Fruit fly (Drosophila melanogaster) ovary, adult (tissue): ENCODE results near the gene brv3.
A peak's percentile ranks its signal among the peaks of the same experiment; 100 is the strongest.

Experiments used
- CG17801 ChIP-seq: fragments of 200-800 bp; optimal IDR thresholded peaks from 2 replicates; lab custom pipeline; 2019; ENCODE audit warnings: missing biosample characterization, mild to moderate bottlenecking, missing genetic modification characterization, moderate library complexity; ENCODE audit not compliant: partially characterized antibody

brv3 gene

dm6 chrX:2647472-2647883, 23.1 kb upstream of the brv3 start:
- no peak for TF ChIP-seq CG17801 (GFP tag; lab: Kevin White, UChicago)

dm6 chrX:2646022-2646761, 21.8 kb upstream of the brv3 start:
- TF ChIP-seq CG17801 (GFP tag; lab: Kevin White, UChicago), result peak; percentile 94

DNA sequence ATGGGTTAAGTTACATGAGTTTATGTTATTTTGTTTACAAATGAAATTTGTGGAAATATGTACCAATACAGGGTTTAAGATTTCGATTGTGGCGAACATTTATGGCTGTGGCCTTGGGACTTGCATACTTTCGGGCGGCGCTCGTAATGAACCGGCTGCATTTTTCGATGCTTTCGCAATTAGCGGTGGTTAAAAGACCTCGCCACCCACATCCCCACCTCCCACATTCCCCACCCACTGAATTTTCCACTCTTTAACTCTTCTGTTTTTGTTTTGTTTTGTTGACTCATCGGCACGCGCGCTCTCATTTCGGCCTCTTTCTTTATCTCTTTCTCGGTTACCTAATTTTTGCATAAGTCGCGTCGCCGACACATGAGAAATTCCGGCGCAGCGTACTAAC, 21.2 kb upstream of the brv3 start:
- TF ChIP-seq CG17801 (GFP tag; lab: Kevin White, UChicago), result peak; percentile 58

- peak; percentile 66 for TF ChIP-seq CG17801 (GFP tag; lab: Kevin White, UChicago)
Measured at dm6 chrX:2642484-2643379, 18.4 kb upstream of the brv3 start.

DNA sequence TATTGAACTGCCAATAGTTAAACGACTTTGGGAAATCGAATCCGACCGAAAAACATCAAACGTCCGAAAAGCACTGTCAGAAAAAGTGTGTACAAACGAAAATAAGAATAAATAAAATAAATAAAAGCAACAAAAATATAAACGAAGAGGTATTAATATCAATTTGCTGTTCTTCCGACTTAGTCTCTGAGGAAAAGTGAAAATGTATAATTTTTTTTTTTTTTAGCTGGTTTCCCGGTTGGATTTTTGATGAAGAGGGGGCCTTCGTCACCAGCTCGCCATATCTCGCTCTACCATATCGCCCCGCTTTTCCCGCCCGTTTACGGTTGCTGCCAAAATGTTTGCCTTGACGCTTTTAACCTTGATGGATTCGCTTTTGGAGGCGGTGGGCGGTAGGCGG, 14.3 kb upstream of the brv3 start:
- no peak for TF ChIP-seq CG17801 (GFP tag; lab: Kevin White, UChicago)

DNA sequence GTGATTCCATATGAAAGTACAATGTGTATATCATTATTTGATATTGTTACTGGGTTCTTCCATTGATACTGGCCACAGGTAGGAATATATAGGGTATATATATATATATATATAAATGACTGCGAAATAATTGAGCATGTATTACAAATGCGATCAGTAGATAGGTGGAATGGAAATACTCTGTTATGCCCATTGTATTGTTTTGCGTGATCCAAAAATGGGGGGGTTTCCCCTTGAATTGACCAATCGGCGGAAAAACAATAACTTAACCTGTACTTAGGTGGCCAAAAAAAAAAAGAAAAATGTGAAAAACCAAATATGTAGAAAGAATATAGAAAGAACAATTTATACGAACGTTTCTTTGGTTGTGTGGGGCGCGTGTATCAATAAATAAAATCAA, 13.5 kb upstream of the brv3 start:
- no peak for TF ChIP-seq CG17801 (GFP tag; lab: Kevin White, UChicago)

DNA sequence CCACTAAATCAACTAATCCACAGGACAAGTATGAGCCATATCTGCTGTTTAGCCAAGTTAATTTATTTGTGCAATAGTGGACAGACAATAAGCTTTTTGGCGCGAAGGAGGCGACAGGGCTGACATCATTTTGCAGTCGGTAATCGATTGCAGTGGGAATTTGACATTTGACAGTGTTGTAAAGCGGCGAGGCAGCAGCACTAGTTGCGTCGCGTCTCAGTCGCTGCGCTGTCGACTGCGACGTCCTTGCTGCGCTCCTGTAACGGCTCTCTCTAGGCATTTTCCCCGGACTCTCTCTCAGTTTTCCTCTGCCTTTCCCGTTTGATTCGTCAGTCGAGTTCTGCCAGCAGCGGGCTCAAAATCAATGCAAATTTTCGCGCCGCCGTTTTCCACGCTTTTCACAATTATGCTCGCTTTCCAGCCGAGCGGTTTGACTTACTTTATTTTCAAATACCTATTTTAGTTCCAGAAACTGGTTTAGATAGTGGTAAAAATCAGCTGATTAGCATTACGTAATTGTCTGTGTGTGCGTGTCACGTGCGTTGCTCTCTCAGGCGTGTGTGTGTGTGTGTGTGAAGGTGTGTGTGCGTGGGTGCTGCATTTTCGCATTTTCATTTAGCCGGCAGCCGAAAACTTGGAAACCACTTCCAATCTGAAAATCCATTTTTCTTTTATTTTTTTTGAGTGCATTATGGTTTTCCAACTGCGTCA, 12.6 kb upstream of the brv3 start:
- TF ChIP-seq CG17801 (GFP tag; lab: Kevin White, UChicago), result no peak

DNA sequence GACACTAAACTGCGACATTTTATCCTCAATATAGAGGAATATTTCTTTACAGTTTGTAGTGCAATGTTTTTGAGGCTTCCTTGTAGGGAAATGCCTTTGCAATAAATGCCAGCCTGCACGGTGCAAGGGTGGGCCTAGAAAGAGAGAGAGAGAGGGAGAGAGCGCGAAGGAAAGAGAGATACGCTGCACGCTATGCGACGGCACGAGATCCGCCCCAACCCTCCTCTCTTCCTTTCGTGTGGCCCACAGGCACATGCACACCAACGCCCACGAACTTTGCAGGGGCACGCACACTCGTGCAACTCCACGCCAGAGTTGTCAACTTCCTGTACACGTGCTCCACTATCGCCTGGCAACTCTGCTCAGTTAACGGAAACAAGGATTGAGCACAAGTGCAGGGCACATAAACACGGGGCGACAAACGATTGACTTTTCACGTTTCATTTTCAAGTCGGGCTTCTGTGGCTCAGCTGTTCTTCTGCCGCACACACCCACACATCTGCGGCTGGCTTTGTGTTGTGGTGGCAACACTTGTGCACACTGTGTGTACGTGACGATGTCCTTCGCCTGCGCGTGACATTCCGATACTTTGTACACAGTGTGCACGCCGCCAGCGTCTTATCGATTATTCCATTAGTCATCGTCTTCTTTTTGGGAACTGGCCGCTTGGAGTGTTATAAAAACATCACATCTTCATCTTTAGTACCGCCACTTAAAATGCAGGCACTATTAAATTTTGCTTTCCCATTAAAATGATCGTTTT, 11.8 kb upstream of the brv3 start:
- TF ChIP-seq CG17801 (GFP tag; lab: Kevin White, UChicago), result no peak

DNA sequence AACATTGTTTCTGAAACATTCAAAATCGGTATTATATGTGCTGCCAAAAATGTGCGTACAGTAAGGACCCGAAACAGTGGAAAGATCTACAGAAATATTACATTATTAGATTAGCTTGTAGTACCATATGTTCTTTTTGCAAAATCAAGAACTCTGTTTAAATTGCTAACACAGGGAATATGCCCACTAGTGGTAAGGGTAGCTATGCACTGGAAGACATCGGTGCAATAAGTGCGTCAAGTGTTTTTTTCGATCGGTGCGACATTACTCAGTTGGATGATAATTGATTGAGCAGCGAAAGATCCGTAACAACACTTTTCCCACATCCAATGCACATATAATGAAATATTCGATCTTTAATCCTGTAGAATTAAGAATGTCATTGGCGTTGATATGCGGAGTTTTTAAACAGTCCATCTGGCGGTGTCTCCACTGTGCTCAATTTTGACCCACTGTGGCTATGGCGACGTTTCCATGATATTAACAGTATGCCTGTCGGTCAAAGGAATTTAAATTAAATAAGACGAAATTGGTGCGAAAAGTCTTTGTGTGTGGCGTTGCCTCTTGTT, 10.8 kb upstream of the brv3 start:
- TF ChIP-seq CG17801 (GFP tag; lab: Kevin White, UChicago), result no peak

DNA sequence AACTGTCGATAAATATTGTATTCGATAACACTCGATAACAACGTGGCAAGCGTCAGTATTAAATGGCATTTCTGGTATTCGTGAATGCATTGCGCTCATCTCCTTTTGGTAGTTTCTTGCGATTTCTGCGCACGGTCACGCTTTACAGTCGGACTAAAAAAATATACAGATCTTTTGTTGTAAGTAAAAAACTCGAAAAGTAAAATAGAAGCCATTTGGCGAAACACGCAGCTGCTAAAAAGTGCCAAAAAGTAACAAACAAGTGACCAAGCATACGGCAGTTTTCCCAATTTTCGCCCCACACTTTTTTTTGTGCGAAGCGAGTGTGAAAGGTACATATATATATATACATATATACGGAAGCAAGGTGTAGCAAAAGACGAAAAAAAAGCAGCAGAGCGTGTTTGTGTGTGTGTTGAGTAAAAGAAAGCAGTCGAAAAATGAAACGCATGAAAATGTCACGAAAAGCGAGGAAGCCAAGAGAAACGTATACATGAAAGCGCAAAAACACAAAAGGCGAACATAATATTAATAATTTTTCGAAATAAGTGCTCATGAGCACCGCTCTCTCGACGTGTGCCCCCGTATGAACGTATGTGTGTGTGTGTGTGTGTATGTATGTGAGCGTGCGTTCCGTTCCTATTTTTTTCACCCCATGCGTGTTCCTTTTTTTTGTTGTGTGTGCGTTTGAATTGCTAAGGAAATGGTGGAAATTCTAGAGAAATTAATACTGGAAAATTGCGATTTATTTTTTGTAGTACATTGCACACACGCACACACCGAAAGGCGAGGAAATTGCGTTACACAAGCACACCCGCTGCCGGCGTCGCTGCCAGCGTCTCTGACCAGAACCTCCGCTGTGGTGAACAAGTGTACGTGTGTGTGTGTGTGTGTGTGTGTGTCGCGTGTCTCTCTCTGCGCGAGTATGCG, 9.7 kb upstream of the brv3 start, which contains the start of gene sgg:
Gene sgg, plus strand, starts transcription at position 106 of the 930 bp plus-strand sequence.
- TF ChIP-seq CG17801 (GFP tag; lab: Kevin White, UChicago), result peak; percentile 13

DNA sequence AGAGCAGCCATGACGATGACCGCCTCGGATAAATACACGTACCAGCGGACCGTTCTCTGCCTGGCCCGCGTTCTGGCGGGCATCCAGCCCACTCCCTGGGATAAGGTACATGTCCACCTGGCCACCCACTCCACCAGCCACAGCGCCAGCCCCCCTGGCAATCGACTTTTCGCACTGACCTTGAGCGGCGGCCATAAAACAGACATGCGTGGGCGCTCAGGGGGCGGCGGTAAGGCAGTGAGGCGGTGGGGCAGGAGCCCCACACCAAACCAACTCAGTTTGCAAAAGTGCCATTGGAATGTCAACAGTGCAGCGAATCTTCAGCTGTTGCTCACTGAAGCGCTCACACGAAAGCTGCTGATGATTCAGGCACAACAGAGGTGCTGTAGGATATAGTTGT, 634 bp upstream of the brv3 start:
- TF ChIP-seq CG17801 (GFP tag; lab: Kevin White, UChicago), result no peak

DNA sequence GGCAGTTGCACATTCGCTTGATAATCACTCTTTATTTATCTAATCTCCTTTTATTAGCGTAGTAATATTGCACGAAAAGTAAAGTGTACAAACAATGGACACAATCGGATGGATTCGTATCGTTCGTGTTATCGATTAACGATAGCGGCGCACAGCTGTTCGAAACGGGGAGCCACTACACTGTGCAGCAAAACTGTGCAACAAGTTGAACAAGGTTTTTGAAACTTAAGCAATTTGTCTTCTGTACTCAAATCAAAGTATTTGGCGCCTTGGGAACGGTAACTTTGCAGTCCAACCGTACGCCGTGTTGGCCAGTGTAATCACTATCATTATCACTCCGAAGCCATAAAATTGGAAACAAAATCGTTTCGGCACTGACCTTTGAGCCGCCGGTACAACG, 4.7 kb downstream of the brv3 start, which contains the start of the genes Tsp3A and Seipin:
Gene Tsp3A, minus strand, starts transcription at position 88 of the 400 bp plus-strand sequence.
Gene Seipin, plus strand, starts transcription at position 149 of the 400 bp plus-strand sequence.
- TF ChIP-seq CG17801 (GFP tag; lab: Kevin White, UChicago), result peak; percentile 82

- no peak for TF ChIP-seq CG17801 (GFP tag; lab: Kevin White, UChicago)
Measured at dm6 chrX:2617417-2617816, 7.0 kb downstream of the brv3 start.
